Worm (Caenorhabditis elegans) whole organism, L2 larva: ENCODE measurements around the gene ykt-6.

Experiments
- aly-2 ChIP-seq: fragments of 150-350 bp; optimal IDR thresholded peaks from 2 replicates; lab custom pipeline; 2014; ENCODE audit warnings: missing biosample characterization, missing genetic modification characterization
- unc-62 ChIP-seq: fragments of 150-350 bp; optimal IDR thresholded peaks from 2 replicates; lab custom pipeline; 2014; ENCODE audit warnings: missing biosample characterization, missing genetic modification reagents, missing genetic modification characterization

DNA sequence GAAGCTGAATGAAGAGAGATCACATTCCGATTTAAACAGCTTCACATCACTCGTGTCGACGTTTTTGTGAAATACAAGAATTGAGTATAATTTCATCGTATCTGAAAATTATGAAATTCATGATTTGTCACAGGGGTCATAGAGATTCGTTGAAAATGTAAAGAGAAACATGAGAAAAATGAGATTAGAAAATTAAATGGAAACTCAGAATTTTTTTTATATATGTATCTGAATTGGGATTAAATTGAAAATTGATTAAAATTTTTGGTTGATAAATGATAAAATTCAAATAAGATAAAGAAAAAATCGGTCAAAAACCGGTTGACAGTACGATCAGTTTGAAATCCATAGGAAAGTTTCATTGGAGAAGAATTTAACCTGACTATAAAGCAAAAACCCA is at the start of gene ykt-6:
- TF ChIP-seq unc-62 (GFP tag; lab: Kevin White, UChicago) (no peak), aly-2 (tag; lab: Kevin White, UChicago) (no peak)
